Worm (Caenorhabditis elegans) whole organism, L4 larva: ENCODE results near the gene sre-40.

Experiments
- F44E2.7 ChIP-seq: fragments of 200-800 bp; sonication (Bioruptor generic); IDR thresholded peaks from 2 replicates; pipeline ENCODE4 v2.1.2; 2022; ENCODE audit warnings: missing genetic modification characterization, missing compliant biosample characterization
- F49E8.2 ChIP-seq: sonication (generic microtip); optimal IDR thresholded peaks from 2 replicates; lab custom pipeline; 2016; ENCODE audit warnings: missing compliant biosample characterization, mild to moderate bottlenecking, missing genetic modification characterization, borderline replicate concordance
- T20F7.1 ChIP-seq: fragments of 200-800 bp; sonication (Bioruptor generic); optimal IDR thresholded peaks from 2 replicates; lab custom pipeline; 2018; ENCODE audit warnings: mild to moderate bottlenecking, missing genetic modification characterization, missing compliant biosample characterization
- ZK546.5 ChIP-seq, 2 experiments: sonication (generic microtip); optimal IDR thresholded peaks; 2 replicates each; lab custom pipeline; 2017; ENCODE audit warnings: missing biosample characterization in 2 of 2, missing genetic modification characterization in 2 of 2
- aha-1 ChIP-seq: fragments of 150-350 bp; peaks from one replicate; lab custom pipeline; 2014; ENCODE audit warnings: missing biosample characterization, missing genetic modification characterization
- ceh-28 ChIP-seq: fragments of 150-350 bp; optimal IDR thresholded peaks from 2 replicates; lab custom pipeline; 2014; ENCODE audit warnings: missing biosample characterization, missing genetic modification reagents, missing genetic modification characterization
- ceh-44 ChIP-seq: fragments of 200-800 bp; sonication (Bioruptor generic); IDR thresholded peaks from 2 replicates; pipeline ENCODE4 v1.3.6; 2022; ENCODE audit warnings: missing genetic modification reagents, missing genetic modification characterization, missing compliant biosample characterization
- ceh-62 ChIP-seq: sonication (generic microtip); optimal IDR thresholded peaks from 2 replicates; lab custom pipeline; 2017; ENCODE audit warnings: missing biosample characterization, missing genetic modification characterization
- cey-2 ChIP-seq: sonication (generic microtip); optimal IDR thresholded peaks from 3 replicates; lab custom pipeline; 2017; ENCODE audit warnings: missing genetic modification characterization, mild to moderate bottlenecking, missing compliant biosample characterization, antibody characterized with exemption, borderline replicate concordance; ENCODE audit not compliant: insufficient read depth
- daf-16 ChIP-seq, 3 experiments: sonication (generic microtip); optimal IDR thresholded peaks; 2 replicates each; lab custom pipeline; 2016 to 2017; ENCODE audit warnings: missing genetic modification characterization in 3 of 3, missing genetic modification reagents in 3 of 3, mild to moderate bottlenecking in 2 of 3, missing compliant biosample characterization in 2 of 3, missing biosample characterization in 1 of 3, moderate library complexity in 1 of 3
- dmd-9 ChIP-seq: fragments of 200-800 bp; sonication (Bioruptor generic); IDR thresholded peaks from 2 replicates; pipeline ENCODE4 v1.3.6; 2022; ENCODE audit warnings: missing genetic modification reagents, missing genetic modification characterization, missing compliant biosample characterization
- dpl-1 ChIP-seq: fragments of 150-350 bp; optimal IDR thresholded peaks from 2 replicates; lab custom pipeline; 2014; ENCODE audit warnings: missing biosample characterization, missing genetic modification reagents, missing genetic modification characterization
- gei-8 ChIP-seq: fragments of 200-800 bp; sonication (Bioruptor generic); optimal IDR thresholded peaks from 2 replicates; lab custom pipeline; 2018; ENCODE audit warnings: mild to moderate bottlenecking, missing genetic modification characterization, missing compliant biosample characterization
- jun-1 ChIP-seq: fragments of 150-350 bp; optimal IDR thresholded peaks from 2 replicates; lab custom pipeline; 2014; ENCODE audit warnings: missing biosample characterization, missing genetic modification reagents, missing genetic modification characterization
- lin-15B ChIP-seq: fragments of 150-350 bp; sonication (generic microtip); optimal IDR thresholded peaks from 3 replicates; lab custom pipeline; 2014; ENCODE audit warnings: missing biosample characterization, missing genetic modification characterization
- lin-29 ChIP-seq: fragments of 200-800 bp; sonication (Bioruptor generic); IDR thresholded peaks from 2 replicates; pipeline ENCODE4 v1.3.6; 2022; ENCODE audit warnings: missing genetic modification reagents, missing genetic modification characterization, missing compliant biosample characterization
- lin-39 ChIP-seq: fragments of 150-350 bp; optimal IDR thresholded peaks from 2 replicates; lab custom pipeline; 2014; ENCODE audit warnings: missing biosample characterization, missing genetic modification reagents, missing genetic modification characterization
- mdl-1 ChIP-seq, 2 experiments: fragments of 150-350 bp in 1 of 2; sonication (generic microtip) in 1 of 2; optimal IDR thresholded peaks; 2 replicates each; lab custom pipeline; 2014 to 2017; ENCODE audit warnings: missing biosample characterization in 2 of 2, missing genetic modification characterization in 2 of 2
- mes-2 ChIP-seq: sonication (generic microtip); optimal IDR thresholded peaks from 2 replicates; lab custom pipeline; 2016; ENCODE audit warnings: missing genotype, mild to moderate bottlenecking, missing genetic modification characterization, missing compliant biosample characterization; ENCODE audit not compliant: poor library complexity, severe bottlenecking
- nhr-102 ChIP-seq: sonication (generic microtip); optimal IDR thresholded peaks from 2 replicates; lab custom pipeline; 2016; ENCODE audit warnings: mild to moderate bottlenecking, missing genetic modification characterization, moderate library complexity, missing compliant biosample characterization
- nhr-28 ChIP-seq: fragments of 150-350 bp; optimal IDR thresholded peaks from 2 replicates; lab custom pipeline; 2014; ENCODE audit warnings: missing biosample characterization, missing genetic modification characterization
- nhr-41 ChIP-seq: fragments of 200-800 bp; sonication (Bioruptor generic); IDR thresholded peaks from 2 replicates; pipeline ENCODE4 v1.3.6; 2022; ENCODE audit warnings: missing genetic modification reagents, missing genetic modification characterization, missing compliant biosample characterization
- nhr-48 ChIP-seq: sonication (generic microtip); optimal IDR thresholded peaks from 2 replicates; lab custom pipeline; 2016; ENCODE audit warnings: mild to moderate bottlenecking, missing genetic modification characterization, missing compliant biosample characterization
- rbr-2 ChIP-seq: sonication (generic microtip); optimal IDR thresholded peaks from 2 replicates; lab custom pipeline; 2016; ENCODE audit warnings: missing genotype, missing genetic modification characterization, missing compliant biosample characterization
- saeg-2 ChIP-seq: fragments of 200-800 bp; sonication (Bioruptor generic); IDR thresholded peaks from 2 replicates; pipeline ENCODE4 v1.3.6; 2022; ENCODE audit warnings: missing genetic modification reagents, missing genetic modification characterization, missing compliant biosample characterization
- set-16 ChIP-seq: fragments of 200-800 bp; sonication (Bioruptor generic); IDR thresholded peaks from 2 replicates; pipeline ENCODE4 v1.3.6; 2022; ENCODE audit warnings: missing genetic modification reagents, missing genetic modification characterization, missing compliant biosample characterization
- skn-1 ChIP-seq: fragments of 150-350 bp; optimal IDR thresholded peaks from 2 replicates; lab custom pipeline; 2014; ENCODE audit warnings: missing biosample characterization, missing genetic modification characterization
- snpc-1.2 ChIP-seq: fragments of 200-800 bp; sonication (Bioruptor generic); IDR thresholded peaks from 2 replicates; pipeline ENCODE4 v1.3.6; 2022; ENCODE audit warnings: missing genetic modification reagents, missing genetic modification characterization, missing compliant biosample characterization
- tra-1 ChIP-seq: fragments of 200-800 bp; sonication (Bioruptor generic); IDR thresholded peaks from 2 replicates; pipeline ENCODE4 v1.3.6; 2022; ENCODE audit warnings: missing genetic modification reagents, missing genetic modification characterization, missing compliant biosample characterization
- unc-62 ChIP-seq, 3 experiments: fragments of 150-350 bp in 1 of 3; sonication (generic microtip); optimal IDR thresholded peaks in 2 of 3; peaks in 1 of 3; 1 replicate in 1 of 3; 2 replicates in 2 of 3; lab custom pipeline; 2014 to 2017; ENCODE audit warnings: missing biosample characterization in 3 of 3, missing genetic modification characterization in 3 of 3, missing genetic modification reagents in 3 of 3, missing genotype in 1 of 3
- zip-11 ChIP-seq: fragments of 200-800 bp; sonication (Bioruptor generic); IDR thresholded peaks from 2 replicates; pipeline ENCODE4 v1.3.6; 2022; ENCODE audit warnings: missing genetic modification characterization, missing compliant biosample characterization
- ztf-7 ChIP-seq: fragments of 150-350 bp; optimal IDR thresholded peaks from 2 replicates; lab custom pipeline; 2014; ENCODE audit warnings: missing biosample characterization, missing genetic modification characterization

The sre-40 gene

DNA sequence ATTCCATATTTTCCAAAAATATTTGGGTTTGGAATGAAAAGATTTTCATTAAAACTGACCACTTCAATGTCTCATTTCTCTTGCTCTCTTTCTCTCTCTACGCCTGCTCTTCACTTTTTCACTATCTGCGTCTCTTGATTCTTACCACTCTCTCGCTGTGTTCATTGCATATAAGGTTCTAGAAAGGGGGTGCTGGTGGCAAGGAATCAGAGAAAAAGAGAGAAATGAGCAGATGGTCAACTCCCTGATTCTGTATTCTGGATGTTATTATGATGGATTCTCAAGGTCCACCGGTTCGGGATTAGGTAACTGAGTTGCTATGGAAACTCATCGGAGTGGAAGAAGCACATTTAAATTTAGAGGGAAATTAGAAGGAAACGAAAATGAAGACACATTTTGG lies 42.8 kb downstream of the sre-40 start:
- TF ChIP-seq cey-2 (tag; lab: Kevin White, UChicago) (no peak), jun-1 (tag; lab: Kevin White, UChicago) (no peak), F44E2.7 (GFP tag; lab: Robert Waterston, UW) (no peak), mes-2 (tag; lab: Kevin White, UChicago) (no peak), skn-1 (tag; lab: Kevin White, UChicago) (no peak), lin-15B (tag; lab: Kevin White, UChicago) (no peak), gei-8 (GFP tag; lab: Kevin White, UChicago) (no peak), set-16 (no peak), ceh-28 (no peak), saeg-2 (GFP tag; lab: Robert Waterston, UW) (no peak), ZK546.5 (tag; optimal IDR thresholded peaks at IDR 0.05; lab: Kevin White, UChicago) (no peak), lin-29 (GFP tag; lab: Robert Waterston, UW) (no peak), aha-1 (tag; lab: Kevin White, UChicago) (no peak), ceh-44 (GFP tag; lab: Robert Waterston, UW) (no peak), zip-11 (GFP tag; lab: Robert Waterston, UW) (no peak), unc-62 (GFP tag; optimal IDR thresholded peaks at IDR 0.05 in 1 of 2; lab: Kevin White, UChicago) (no peak), unc-62 (tag; optimal IDR thresholded peaks at IDR 0.05; lab: Kevin White, UChicago) (no peak)

DNA sequence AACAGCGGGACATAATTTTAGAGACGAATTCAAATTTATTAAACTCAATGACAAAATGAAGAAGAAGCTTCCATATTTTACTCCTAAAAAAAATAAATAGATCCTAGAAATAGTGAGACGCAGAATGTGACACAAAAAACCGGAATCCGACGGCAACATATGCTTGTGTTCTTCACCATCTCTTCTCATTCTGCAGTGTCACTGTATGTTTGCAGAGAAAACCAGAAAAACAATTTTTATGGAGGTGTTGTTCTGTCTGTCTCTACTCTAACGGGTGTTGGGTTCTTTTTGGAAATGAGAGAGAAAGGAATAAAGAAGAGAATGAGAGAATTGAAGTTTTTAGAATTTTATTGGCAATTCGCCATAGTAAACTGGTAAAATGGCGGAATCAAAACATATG lies 44.7 kb downstream of the sre-40 start:
- no peak for TF ChIP-seq rbr-2 (tag; lab: Kevin White, UChicago)
- TF ChIP-seq daf-16 (GFP tag; optimal IDR thresholded peaks at IDR 0.05; lab: Kevin White, UChicago), result no peak
- TF ChIP-seq daf-16 (tag; optimal IDR thresholded peaks at IDR 0.05; lab: Kevin White, UChicago), result peak; percentile 74
- TF ChIP-seq nhr-28, result peak; percentile 49
- peak; percentile 15 for TF ChIP-seq aha-1 (tag; lab: Kevin White, UChicago)

ce11 chrII:4638241-4638640 lies 45.4 kb downstream of the sre-40 start, which contains the start of gene che-10:
Gene che-10 (minus strand): TSS chrII:4638341.
- no peak for TF ChIP-seq dmd-9 (GFP tag; lab: Robert Waterston, UW)
- no peak for TF ChIP-seq zip-11 (GFP tag; lab: Robert Waterston, UW)
- no peak for TF ChIP-seq unc-62 (GFP tag; optimal IDR thresholded peaks at IDR 0.05 in 1 of 2; lab: Kevin White, UChicago)
- TF ChIP-seq unc-62 (tag; optimal IDR thresholded peaks at IDR 0.05; lab: Kevin White, UChicago), result no peak
- no peak for TF ChIP-seq mdl-1 (tag; optimal IDR thresholded peaks at IDR 0.05; lab: Kevin White, UChicago)
- TF ChIP-seq lin-15B (tag; lab: Kevin White, UChicago), result no peak
- TF ChIP-seq lin-39 (tag; lab: Kevin White, UChicago), result no peak
- TF ChIP-seq ceh-62 (tag; lab: Kevin White, UChicago), result no peak
- TF ChIP-seq nhr-102 (tag; lab: Kevin White, UChicago), result no peak
- no peak for TF ChIP-seq snpc-1.2
- no peak for TF ChIP-seq cey-2 (tag; lab: Kevin White, UChicago)
- no peak for TF ChIP-seq tra-1 (GFP tag; lab: Robert Waterston, UW)
- no peak for TF ChIP-seq F49E8.2 (tag; lab: Kevin White, UChicago)
- TF ChIP-seq nhr-48, result no peak
- no peak for TF ChIP-seq rbr-2 (tag; lab: Kevin White, UChicago)
- no peak for TF ChIP-seq nhr-41 (GFP tag; lab: Robert Waterston, UW)
- no peak for TF ChIP-seq T20F7.1 (GFP tag; lab: Kevin White, UChicago)
- no peak for TF ChIP-seq nhr-28
- no peak for TF ChIP-seq dpl-1 (GFP tag; lab: Kevin White, UChicago)
- no peak for TF ChIP-seq ztf-7 (tag; lab: Kevin White, UChicago)
- TF ChIP-seq lin-29 (GFP tag; lab: Robert Waterston, UW), result no peak
